Worm (Caenorhabditis elegans): ENCODE results near the gene K07B1.7.

The K07B1.7 gene

ce11 chrV:9376417-9376816 lies 29.7 kb upstream of the K07B1.7 start, which contains the start of gene E02C12.19:
Gene E02C12.19, minus strand, starts transcription at chrV:9376517.
- TF ChIP-seq mel-28 (tag; optimal IDR thresholded peaks at IDR 0.05; ENCODE audit: borderline replicate concordance) (no peak), rpc-1 (optimal IDR thresholded peaks at IDR 0.05) (no peak), rpc-1 (tag; optimal IDR thresholded peaks at IDR 0.05) (no peak), mxl-1 (tag; optimal IDR thresholded peaks at IDR 0.05) (no peak)

- no peak for TF ChIP-seq sdz-38 (tag; optimal IDR thresholded peaks at IDR 0.05)
- TF ChIP-seq tlf-1 (GFP tag; optimal IDR thresholded peaks at IDR 0.05): no peak
- no peak for TF ChIP-seq fkh-3 (tag; optimal IDR thresholded peaks at IDR 0.05)
- no peak for TF ChIP-seq somi-1 (GFP tag; optimal IDR thresholded peaks at IDR 0.05)
- TF ChIP-seq lin-54 (GFP tag; optimal IDR thresholded peaks at IDR 0.05): no peak
- no peak for TF ChIP-seq lin-26 (GFP tag; IDR thresholded peaks at IDR 0.05)
- TF ChIP-seq ztf-22 (GFP tag; optimal IDR thresholded peaks at IDR 0.05): no peak
- no peak for TF ChIP-seq nhr-80 (tag; optimal IDR thresholded peaks at IDR 0.05)
- no peak for TF ChIP-seq lin-40 (tag; optimal IDR thresholded peaks at IDR 0.05)
- TF ChIP-seq cebp-2 (GFP tag; IDR thresholded peaks at IDR 0.05): no peak
- TF ChIP-seq ZK185.1 (tag; optimal IDR thresholded peaks at IDR 0.05; ENCODE audit: poor library complexity, severe bottlenecking): no peak
- no peak for TF ChIP-seq chd-7 (tag; optimal IDR thresholded peaks at IDR 0.05)
- no peak for TF ChIP-seq C06A6.2 (GFP tag; conservative IDR thresholded peaks at IDR 0.05)
- no peak for TF ChIP-seq efl-1 (GFP tag; optimal IDR thresholded peaks at IDR 0.05)
- no peak for TF ChIP-seq lsy-27 (tag; optimal IDR thresholded peaks at IDR 0.05; ENCODE audit: borderline replicate concordance, insufficient read depth)
- no peak for TF ChIP-seq F55B11.4 (tag; optimal IDR thresholded peaks at IDR 0.05; ENCODE audit: borderline replicate concordance, insufficient read depth)
- TF ChIP-seq repo-1 (tag; optimal IDR thresholded peaks at IDR 0.05): no peak
These were observed 28.6 kb upstream of the K07B1.7 start, which contains the start of gene E02C12.9 for ce11 chrV:9375378-9375777. Gene E02C12.9, minus strand, starts transcription at chrV:9375478.

ce11 chrV:9373473-9373872 lies 26.7 kb upstream of the K07B1.7 start, which contains the start of gene E02C12.8:
Gene E02C12.8, minus strand, starts transcription at chrV:9373613.
- peak; percentile 53; the same call in 1 of the 2 replicates for TF ChIP-seq cebp-1 (GFP tag; IDR thresholded peaks at IDR 0.05)
- TF ChIP-seq cebp-1 (tag; optimal IDR thresholded peaks at IDR 0.05): no peak
- peak; percentile 77 for TF ChIP-seq nhr-80 (tag; optimal IDR thresholded peaks at IDR 0.05)
- no peak for TF ChIP-seq T07F8.4 (tag; optimal IDR thresholded peaks at IDR 0.05)

DNA sequence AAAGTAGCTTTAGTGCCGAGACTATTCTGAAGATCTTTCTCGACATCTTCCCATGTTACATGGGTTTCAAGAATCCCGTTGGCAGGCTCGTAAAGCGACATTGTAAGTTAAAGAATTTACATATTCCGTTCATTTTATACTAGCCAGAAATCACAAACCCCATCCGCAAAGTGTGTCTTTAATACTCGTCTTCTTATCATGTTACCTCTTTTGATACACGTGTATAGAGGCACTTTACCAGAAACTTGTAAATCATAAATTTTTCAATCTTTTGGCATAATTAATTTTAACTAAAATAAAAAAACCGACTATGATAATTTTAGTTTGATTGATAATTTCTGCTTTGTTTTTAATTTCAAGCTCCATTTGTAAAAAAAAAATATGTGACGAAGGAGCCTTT lies 24.2 kb upstream of the K07B1.7 start, which contains the start of gene E02C12.6:
TSS of gene E02C12.6 (minus strand) at position 101 of the 400 bp plus-strand sequence.
- no peak for TF ChIP-seq K12H6.12 (tag; optimal IDR thresholded peaks at IDR 0.05)
- no peak for TF ChIP-seq sdz-38 (tag; optimal IDR thresholded peaks at IDR 0.05)
- TF ChIP-seq hlh-12 (tag; optimal IDR thresholded peaks at IDR 0.05): no peak
- no peak for TF ChIP-seq nfyb-1 (GFP tag; IDR thresholded peaks at IDR 0.05)
- TF ChIP-seq lag-1 (GFP tag; IDR thresholded peaks at IDR 0.05): no peak
- no peak for TF ChIP-seq F55B11.4 (tag; optimal IDR thresholded peaks at IDR 0.05; ENCODE audit: borderline replicate concordance, insufficient read depth)
- TF ChIP-seq him-1 (tag; optimal IDR thresholded peaks at IDR 0.05): no peak
- TF ChIP-seq cebp-1 (GFP tag; IDR thresholded peaks at IDR 0.05): no peak
- TF ChIP-seq cebp-1 (tag; optimal IDR thresholded peaks at IDR 0.05): no peak
- no peak for TF ChIP-seq ama-1 (optimal IDR thresholded peaks at IDR 0.05)
- TF ChIP-seq ama-1 (GFP tag; optimal IDR thresholded peaks at IDR 0.05): no peak
- TF ChIP-seq snpc-1.3 (tag; optimal IDR thresholded peaks at IDR 0.05; ENCODE audit: insufficient read depth): no peak
- TF ChIP-seq C06A6.2 (GFP tag; conservative IDR thresholded peaks at IDR 0.05): no peak
- no peak for TF ChIP-seq Y79H2A.3 (GFP tag; conservative IDR thresholded peaks at IDR 0.05)
- no peak for TF ChIP-seq madf-8 (GFP tag; conservative IDR thresholded peaks at IDR 0.05)
- TF ChIP-seq bed-1 (GFP tag; IDR thresholded peaks at IDR 0.05): no peak
- no peak for TF ChIP-seq pbrm-1 (GFP tag; IDR thresholded peaks at IDR 0.05)
- TF ChIP-seq zfh-2 (GFP tag; conservative IDR thresholded peaks at IDR 0.05): no peak
- no peak for TF ChIP-seq lir-1 (GFP tag; conservative IDR thresholded peaks at IDR 0.05)
- no peak for TF ChIP-seq chd-7 (tag; optimal IDR thresholded peaks at IDR 0.05)
- TF ChIP-seq Y67H2A.10 (GFP tag; conservative IDR thresholded peaks at IDR 0.05): no peak
- TF ChIP-seq tlf-1 (GFP tag; optimal IDR thresholded peaks at IDR 0.05): no peak

Measured in whole organism, young adult.